Worm (Caenorhabditis elegans) whole organism, L1 larva: ENCODE measurements around the gene srpa-68.

Experiments used
- F16B12.6 ChIP-seq: fragments of 150-350 bp; optimal IDR thresholded peaks from 2 replicates; lab custom pipeline; 2014; ENCODE audit warnings: missing biosample characterization, missing genetic modification characterization
- blmp-1 ChIP-seq: fragments of 150-350 bp; optimal IDR thresholded peaks from 2 replicates; lab custom pipeline; 2014; ENCODE audit warnings: missing biosample characterization, missing genetic modification characterization
- ces-1 ChIP-seq: fragments of 150-350 bp; optimal IDR thresholded peaks from 2 replicates; lab custom pipeline; 2014; ENCODE audit warnings: missing biosample characterization, missing genetic modification reagents, missing genetic modification characterization
- efl-1 ChIP-seq, 4 experiments: fragments of 150-350 bp; optimal IDR thresholded peaks in 3 of 4; peaks in 1 of 4; 1 replicate in 1 of 4; 2 replicates in 3 of 4; lab custom pipeline; 2014; ENCODE audit warnings: missing biosample characterization in 2 of 4, missing genetic modification characterization in 2 of 4, missing genetic modification reagents in 2 of 4
- ets-5 ChIP-seq: fragments of 200-800 bp; sonication (Bioruptor generic); IDR thresholded peaks from 2 replicates; pipeline ENCODE4 v1.3.6; 2022; ENCODE audit warnings: missing genetic modification characterization, missing compliant biosample characterization
- fkh-8 ChIP-seq: sonication (generic microtip); optimal IDR thresholded peaks from 2 replicates; lab custom pipeline; 2016; ENCODE audit warnings: mild to moderate bottlenecking, missing genetic modification characterization, missing compliant biosample characterization
- irx-1 ChIP-seq: sonication (generic microtip); optimal IDR thresholded peaks from 2 replicates; lab custom pipeline; 2016; ENCODE audit warnings: missing genetic modification characterization, missing compliant biosample characterization
- lir-3 ChIP-seq: sonication (generic microtip); optimal IDR thresholded peaks from 2 replicates; lab custom pipeline; 2016; ENCODE audit warnings: mild to moderate bottlenecking, missing genetic modification characterization, moderate library complexity, missing compliant biosample characterization; ENCODE audit not compliant: poor library complexity
- mab-9 ChIP-seq: fragments of 200-800 bp; sonication (Bioruptor generic); IDR thresholded peaks from 2 replicates; pipeline ENCODE4 v1.3.6; 2022; ENCODE audit warnings: missing genetic modification reagents, missing genetic modification characterization, missing compliant biosample characterization
- mef-2 ChIP-seq: fragments of 150-350 bp; optimal IDR thresholded peaks from 2 replicates; lab custom pipeline; 2014; ENCODE audit warnings: missing biosample characterization, missing genetic modification characterization
- nhr-20 ChIP-seq: sonication (generic microtip); optimal IDR thresholded peaks from 2 replicates; lab custom pipeline; 2016; ENCODE audit warnings: mild to moderate bottlenecking, missing genetic modification characterization, missing compliant biosample characterization
- nhr-77 ChIP-seq: fragments of 150-350 bp; optimal IDR thresholded peaks from 2 replicates; lab custom pipeline; 2014; ENCODE audit warnings: missing biosample characterization, missing genetic modification characterization
- nhr-85 ChIP-seq: sonication (generic microtip); peaks from one replicate; lab custom pipeline; 2016; ENCODE audit warnings: missing genetic modification characterization, inconsistent platforms, missing compliant biosample characterization
- snu-23 ChIP-seq: sonication (generic microtip); optimal IDR thresholded peaks from 2 replicates; lab custom pipeline; 2016; ENCODE audit warnings: missing genetic modification characterization, missing compliant biosample characterization
- sptf-1 ChIP-seq: fragments of 150-350 bp; optimal IDR thresholded peaks from 2 replicates; lab custom pipeline; 2014; ENCODE audit warnings: missing biosample characterization, missing genetic modification characterization

srpa-68 gene

ce11 chrV:12241126-12241525 is 50.3 kb downstream of the srpa-68 start, which contains the start of gene ttr-22:
TSS of gene ttr-22 (plus strand) at chrV:12241426.
- TF ChIP-seq irx-1 (tag; lab: Kevin White, UChicago) (no peak), nhr-20 (tag; lab: Kevin White, UChicago) (no peak), F16B12.6 (tag; lab: Kevin White, UChicago) (no peak), snu-23 (GFP tag; lab: Kevin White, UChicago) (no peak), ets-5 (GFP tag; lab: Robert Waterston, UW) (no peak), mef-2 (tag; lab: Kevin White, UChicago) (no peak), lir-3 (tag; lab: Kevin White, UChicago) (no peak), blmp-1 (no peak), ces-1 (no peak), nhr-77 (tag; lab: Kevin White, UChicago) (no peak), mab-9 (GFP tag; lab: Robert Waterston, UW) (no peak), nhr-85 (no peak), sptf-1 (tag; lab: Kevin White, UChicago) (no peak), efl-1 (optimal IDR thresholded peaks at IDR 0.05; lab: Kevin White, UChicago) (no peak), efl-1 (GFP tag; optimal IDR thresholded peaks at IDR 0.05 in 1 of 2; lab: Kevin White, UChicago) (no peak), fkh-8 (tag; lab: Kevin White, UChicago) (no peak)
